Worm (Caenorhabditis elegans) whole organism, young adult: Measurements from ENCODE around the gene D2023.6.

ENCODE experiments used
- B0019.2 ChIP-seq: fragments of 200-800 bp; sonication (Bioruptor generic); conservative IDR thresholded peaks from 2 replicates; pipeline ENCODE4 v1.3.6; 2022; ENCODE audit warnings: missing genetic modification reagents, missing genetic modification characterization, missing compliant biosample characterization
- B0261.1 ChIP-seq: sonication (generic microtip); optimal IDR thresholded peaks from 2 replicates; lab custom pipeline; 2016; ENCODE audit warnings: mild to moderate bottlenecking, missing genetic modification characterization, moderate library complexity, missing compliant biosample characterization
- B0336.3 ChIP-seq: fragments of 200-800 bp; sonication (Bioruptor generic); IDR thresholded peaks from 2 replicates; pipeline ENCODE4 v1.3.6; 2022; ENCODE audit warnings: missing genetic modification characterization, missing compliant biosample characterization
- F10E7.11 ChIP-seq: sonication (generic microtip); optimal IDR thresholded peaks from 2 replicates; lab custom pipeline; 2017; ENCODE audit warnings: mild to moderate bottlenecking, missing genetic modification characterization, moderate library complexity, missing compliant biosample characterization
- F22D6.2 ChIP-seq: sonication (generic microtip); optimal IDR thresholded peaks from 2 replicates; lab custom pipeline; 2016; ENCODE audit warnings: mild to moderate bottlenecking, missing genetic modification characterization, missing compliant biosample characterization
- F23B12.7 ChIP-seq: sonication (generic microtip); optimal IDR thresholded peaks from 2 replicates; lab custom pipeline; 2017; ENCODE audit warnings: missing genetic modification characterization, mild to moderate bottlenecking, missing compliant biosample characterization, antibody characterized with exemption, moderate library complexity; ENCODE audit not compliant: insufficient read depth
- F39B2.1 ChIP-seq: fragments of 200-800 bp; sonication (Bioruptor generic); IDR thresholded peaks from 2 replicates; pipeline ENCODE4 v1.3.6; 2022; ENCODE audit warnings: missing genetic modification reagents, missing genetic modification characterization, missing compliant biosample characterization
- F49E8.2 ChIP-seq: sonication (generic microtip); optimal IDR thresholded peaks from 3 replicates; lab custom pipeline; 2017; ENCODE audit warnings: missing genetic modification characterization, mild to moderate bottlenecking, missing compliant biosample characterization, antibody characterized with exemption, moderate library complexity; ENCODE audit not compliant: insufficient read depth
- F55B11.4 ChIP-seq: sonication (generic microtip); optimal IDR thresholded peaks from 2 replicates; lab custom pipeline; 2016; ENCODE audit warnings: missing compliant biosample characterization, missing genetic modification characterization, borderline replicate concordance; ENCODE audit not compliant: insufficient read depth
- F57C9.4 ChIP-seq: sonication (generic microtip); optimal IDR thresholded peaks from 2 replicates; lab custom pipeline; 2017; ENCODE audit warnings: mild to moderate bottlenecking, missing genetic modification characterization, missing compliant biosample characterization
- K11D2.4 ChIP-seq: fragments of 200-800 bp; sonication (Bioruptor generic); IDR thresholded peaks from 2 replicates; pipeline ENCODE4 v1.3.6; 2022; ENCODE audit warnings: missing genetic modification reagents, missing genetic modification characterization, missing compliant biosample characterization
- K12H6.12 ChIP-seq: fragments of 200-800 bp; sonication (Bioruptor generic); optimal IDR thresholded peaks from 2 replicates; lab custom pipeline; 2018; ENCODE audit warnings: mild to moderate bottlenecking, missing genetic modification characterization, missing compliant biosample characterization
- Y53F4B.3 ChIP-seq: fragments of 200-800 bp; sonication (Bioruptor generic); IDR thresholded peaks from 2 replicates; pipeline ENCODE4 v1.3.6; 2022; ENCODE audit warnings: missing genetic modification reagents, missing genetic modification characterization, missing compliant biosample characterization
- Y67H2A.10 ChIP-seq: fragments of 200-800 bp; sonication (Bioruptor generic); conservative IDR thresholded peaks from 2 replicates; pipeline ENCODE4 v1.3.6; 2022; ENCODE audit warnings: missing genetic modification reagents, missing genetic modification characterization, missing compliant biosample characterization
- Y95B8A.8 ChIP-seq: fragments of 200-800 bp; sonication (Bioruptor generic); IDR thresholded peaks from 2 replicates; pipeline ENCODE4 v1.3.6; 2022; ENCODE audit warnings: missing genetic modification reagents, missing genetic modification characterization, missing compliant biosample characterization
- ama-1 ChIP-seq, 3 experiments: fragments of 150-350 bp in 1 of 3; sonication (generic microtip) in 2 of 3; optimal IDR thresholded peaks; 2 replicates each; lab custom pipeline; 2014 to 2018; ENCODE audit warnings: missing biosample characterization in 2 of 3, missing genetic modification characterization in 2 of 3, missing genetic modification reagents in 2 of 3
- attf-5 ChIP-seq: fragments of 200-800 bp; sonication (Bioruptor generic); optimal IDR thresholded peaks from 2 replicates; lab custom pipeline; 2018; ENCODE audit warnings: mild to moderate bottlenecking, missing genetic modification characterization, missing compliant biosample characterization
- bed-1 ChIP-seq: fragments of 200-800 bp; sonication (Bioruptor generic); IDR thresholded peaks from 2 replicates; pipeline ENCODE4 v1.3.6; 2022; ENCODE audit warnings: missing genetic modification reagents, missing genetic modification characterization, missing compliant biosample characterization
- ccch-3 ChIP-seq: fragments of 200-800 bp; sonication (Bioruptor generic); optimal IDR thresholded peaks from 2 replicates; lab custom pipeline; 2018; ENCODE audit warnings: mild to moderate bottlenecking, missing genetic modification characterization, missing compliant biosample characterization
- cebp-1 ChIP-seq, 2 experiments: fragments of 200-800 bp in 1 of 2; sonication (Bioruptor generic) in 1 of 2; sonication (generic microtip) in 1 of 2; IDR thresholded peaks in 1 of 2; optimal IDR thresholded peaks in 1 of 2; 2 replicates each; pipeline versions ENCODE4 v1.3.6 to Lab custom; 2017 to 2022; ENCODE audit warnings: missing compliant biosample characterization in 2 of 2, missing genetic modification characterization in 2 of 2, mild to moderate bottlenecking in 1 of 2, missing genetic modification reagents in 1 of 2, moderate library complexity in 1 of 2
- cebp-2 ChIP-seq: fragments of 200-800 bp; sonication (Bioruptor generic); IDR thresholded peaks from 2 replicates; pipeline ENCODE4 v1.3.6; 2022; ENCODE audit warnings: missing genetic modification characterization, missing compliant biosample characterization
- dpl-1 ChIP-seq: fragments of 150-350 bp; optimal IDR thresholded peaks from 2 replicates; lab custom pipeline; 2014; ENCODE audit warnings: missing biosample characterization, missing genetic modification reagents, missing genetic modification characterization
- egrh-3 ChIP-seq: fragments of 200-800 bp; sonication (Bioruptor generic); IDR thresholded peaks from 2 replicates; pipeline ENCODE4 v1.3.6; 2022; ENCODE audit warnings: missing genetic modification reagents, missing genetic modification characterization, missing compliant biosample characterization
- ets-4 ChIP-seq: fragments of 200-800 bp; sonication (Bioruptor generic); optimal IDR thresholded peaks from 2 replicates; lab custom pipeline; 2018; ENCODE audit warnings: mild to moderate bottlenecking, missing genetic modification characterization, missing compliant biosample characterization
- gei-17 ChIP-seq: fragments of 200-800 bp; sonication (Bioruptor generic); optimal IDR thresholded peaks from 2 replicates; lab custom pipeline; 2018; ENCODE audit warnings: mild to moderate bottlenecking, missing genetic modification characterization, missing compliant biosample characterization
- him-1 ChIP-seq: sonication (generic microtip); optimal IDR thresholded peaks from 2 replicates; lab custom pipeline; 2016; ENCODE audit warnings: missing genotype, missing genetic modification reagents, missing genetic modification characterization, missing compliant biosample characterization
- hrde-1 ChIP-seq: sonication (generic microtip); optimal IDR thresholded peaks from 2 replicates; lab custom pipeline; 2016; ENCODE audit warnings: missing genetic modification characterization, mild to moderate bottlenecking, missing compliant biosample characterization, moderate library complexity, missing genotype, missing genetic modification reagents, borderline replicate concordance
- hsf-1 ChIP-seq: fragments of 200-800 bp; sonication (Bioruptor generic); IDR thresholded peaks from 2 replicates; pipeline ENCODE4 v1.3.6; 2022; ENCODE audit warnings: missing genetic modification reagents, missing genetic modification characterization, missing compliant biosample characterization
- lin-26 ChIP-seq: fragments of 200-800 bp; sonication (Bioruptor generic); IDR thresholded peaks from 2 replicates; pipeline ENCODE4 v1.3.6; 2022; ENCODE audit warnings: missing genetic modification reagents, missing genetic modification characterization, missing compliant biosample characterization
- lin-40 ChIP-seq: sonication (generic microtip); optimal IDR thresholded peaks from 2 replicates; lab custom pipeline; 2016; ENCODE audit warnings: missing genetic modification characterization, mild to moderate bottlenecking, missing compliant biosample characterization, missing genotype, missing genetic modification reagents
- madf-6 ChIP-seq: fragments of 200-800 bp; sonication (Bioruptor generic); IDR thresholded peaks from 2 replicates; pipeline ENCODE4 v1.3.6; 2022; ENCODE audit warnings: missing genetic modification reagents, missing genetic modification characterization, missing compliant biosample characterization
- madf-8 ChIP-seq: fragments of 200-800 bp; sonication (Bioruptor generic); conservative IDR thresholded peaks from 2 replicates; pipeline ENCODE4 v1.3.6; 2022; ENCODE audit warnings: missing genetic modification reagents, missing genetic modification characterization, missing compliant biosample characterization
- mcd-1 ChIP-seq: fragments of 200-800 bp; sonication (Bioruptor generic); IDR thresholded peaks from 2 replicates; pipeline ENCODE4 v1.3.6; 2022; ENCODE audit warnings: missing genetic modification reagents, missing genetic modification characterization, missing compliant biosample characterization
- mel-28 ChIP-seq: sonication (generic microtip); optimal IDR thresholded peaks from 2 replicates; lab custom pipeline; 2016; ENCODE audit warnings: borderline replicate concordance, mild to moderate bottlenecking, missing genetic modification characterization, missing compliant biosample characterization
- nfya-2 ChIP-seq: fragments of 200-800 bp; sonication (Bioruptor generic); IDR thresholded peaks from 2 replicates; pipeline ENCODE4 v1.3.6; 2022; ENCODE audit warnings: missing genetic modification reagents, missing genetic modification characterization, missing compliant biosample characterization
- nhr-179 ChIP-seq: sonication (generic microtip); optimal IDR thresholded peaks from 2 replicates; lab custom pipeline; 2016; ENCODE audit warnings: mild to moderate bottlenecking, missing genetic modification characterization, missing compliant biosample characterization
- nhr-90 ChIP-seq: sonication (generic microtip); optimal IDR thresholded peaks from 2 replicates; lab custom pipeline; 2016; ENCODE audit warnings: missing genotype, mild to moderate bottlenecking, missing genetic modification characterization, missing compliant biosample characterization
- pbrm-1 ChIP-seq: fragments of 200-800 bp; sonication (Bioruptor generic); IDR thresholded peaks from 2 replicates; pipeline ENCODE4 v1.3.6; 2022; ENCODE audit warnings: missing genetic modification reagents, missing genetic modification characterization, missing compliant biosample characterization
- pha-4 ChIP-seq: fragments of 150-350 bp; sonication (generic microtip); optimal IDR thresholded peaks from 2 replicates; lab custom pipeline; 2014; ENCODE audit warnings: missing biosample characterization, missing genetic modification reagents, missing genetic modification characterization
- rpc-1 ChIP-seq, 2 experiments: fragments of 150-350 bp in 1 of 2; sonication (generic microtip) in 1 of 2; optimal IDR thresholded peaks; 2 replicates each; lab custom pipeline; 2014 to 2018; ENCODE audit warnings: missing biosample characterization in 1 of 2, missing genetic modification characterization in 1 of 2, missing genetic modification reagents in 1 of 2, missing genotype in 1 of 2
- snpc-1.1 ChIP-seq: sonication (generic microtip); optimal IDR thresholded peaks from 2 replicates; lab custom pipeline; 2017; ENCODE audit warnings: missing genetic modification characterization, mild to moderate bottlenecking, missing compliant biosample characterization, antibody characterized with exemption, moderate library complexity, missing genotype, missing genetic modification reagents; ENCODE audit not compliant: insufficient read depth
- sptf-2 ChIP-seq: fragments of 200-800 bp; sonication (Bioruptor generic); optimal IDR thresholded peaks from 2 replicates; lab custom pipeline; 2018; ENCODE audit warnings: mild to moderate bottlenecking, missing genetic modification characterization, missing compliant biosample characterization
- tbp1 ChIP-seq: fragments of 200-800 bp; sonication (Bioruptor generic); optimal IDR thresholded peaks from 2 replicates; lab custom pipeline; 2018; ENCODE audit warnings: mild to moderate bottlenecking, missing genetic modification characterization, missing compliant biosample characterization
- unc-62 ChIP-seq: fragments of 150-350 bp; optimal IDR thresholded peaks from 2 replicates; lab custom pipeline; 2014; ENCODE audit warnings: missing biosample characterization, missing genetic modification reagents, missing genetic modification characterization
- xnd-1 ChIP-seq: sonication (generic microtip); optimal IDR thresholded peaks from 2 replicates; lab custom pipeline; 2016; ENCODE audit warnings: missing genotype, missing genetic modification reagents, missing genetic modification characterization, missing compliant biosample characterization
- zim-3 ChIP-seq: sonication (generic microtip); optimal IDR thresholded peaks from 2 replicates; lab custom pipeline; 2017; ENCODE audit warnings: mild to moderate bottlenecking, missing genetic modification characterization, moderate library complexity, missing compliant biosample characterization
- ztf-6 ChIP-seq: fragments of 200-800 bp; sonication (Bioruptor generic); IDR thresholded peaks from 2 replicates; pipeline ENCODE4 v1.3.6; 2022; ENCODE audit warnings: missing genetic modification reagents, missing genetic modification characterization, missing compliant biosample characterization

D2023.6 gene

DNA sequence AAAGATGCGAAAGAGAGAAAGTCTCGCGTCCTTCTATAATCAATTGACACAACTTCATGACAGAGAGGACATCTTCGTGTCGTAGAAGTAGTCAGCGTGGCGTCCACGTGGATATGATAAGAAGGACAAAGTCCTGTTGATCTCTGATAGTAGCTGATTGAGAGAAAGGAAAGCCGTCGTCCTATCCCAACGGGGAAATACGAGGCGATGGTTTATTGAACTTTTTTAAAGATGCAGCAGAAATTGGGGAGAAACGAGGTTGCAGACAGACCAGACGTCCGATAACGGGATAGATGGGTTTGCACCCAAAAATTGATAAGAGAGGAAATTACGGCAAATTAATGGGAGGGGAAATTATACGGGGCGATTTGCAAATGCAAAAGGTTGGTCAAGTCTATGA, 24.6 kb upstream of the D2023.6 start (continued):
- TF ChIP-seq nhr-90 (tag; lab: Kevin White, UChicago) (no peak), F39B2.1 (GFP tag; lab: Robert Waterston, UW) (no peak), rpc-1 (optimal IDR thresholded peaks at IDR 0.05; lab: Kevin White, UChicago) (no peak), rpc-1 (tag; optimal IDR thresholded peaks at IDR 0.05; lab: Kevin White, UChicago) (no peak), nhr-179 (tag; lab: Kevin White, UChicago) (no peak), F55B11.4 (tag; lab: Kevin White, UChicago) (no peak), pbrm-1 (GFP tag; lab: Robert Waterston, UW) (no peak), him-1 (tag; lab: Kevin White, UChicago) (no peak), F57C9.4 (tag; lab: Kevin White, UChicago) (no peak), lin-26 (GFP tag; lab: Robert Waterston, UW) (peak; percentile 58; the same call in 1 of the 2 replicates), nfya-2 (GFP tag; lab: Robert Waterston, UW) (no peak), lin-40 (tag; lab: Kevin White, UChicago) (peak; percentile 76), K12H6.12 (tag; lab: Kevin White, UChicago) (no peak), Y95B8A.8 (GFP tag; lab: Robert Waterston, UW) (no peak), zim-3 (tag; lab: Kevin White, UChicago) (no peak), dpl-1 (GFP tag; lab: Kevin White, UChicago) (no peak), unc-62 (no peak), hsf-1 (no peak), hrde-1 (no peak), mcd-1 (GFP tag; lab: Robert Waterston, UW) (no peak), F10E7.11 (tag; lab: Kevin White, UChicago) (no peak), F23B12.7 (no peak), ztf-6 (GFP tag; lab: Robert Waterston, UW) (no peak), ama-1 (optimal IDR thresholded peaks at IDR 0.05; lab: Kevin White, UChicago) (no peak), ama-1 (GFP tag; optimal IDR thresholded peaks at IDR 0.05; lab: Kevin White, UChicago) (no peak), F49E8.2 (tag; lab: Kevin White, UChicago) (no peak), K11D2.4 (GFP tag; lab: Robert Waterston, UW) (peak; percentile 49; the same call in 1 of the 2 replicates), Y67H2A.10 (GFP tag; lab: Robert Waterston, UW) (no peak), B0019.2 (GFP tag; lab: Robert Waterston, UW) (no peak), attf-5 (GFP tag; lab: Kevin White, UChicago) (no peak), tbp1 (GFP tag; lab: Kevin White, UChicago) (peak; percentile 15), B0261.1 (tag; lab: Kevin White, UChicago) (no peak), cebp-2 (GFP tag; lab: Robert Waterston, UW) (no peak), madf-8 (no peak), B0336.3 (GFP tag; lab: Robert Waterston, UW) (no peak), F22D6.2 (tag; lab: Kevin White, UChicago) (peak; percentile 4), madf-6 (GFP tag; lab: Robert Waterston, UW) (no peak), pha-4 (no peak), egrh-3 (GFP tag; lab: Robert Waterston, UW) (no peak), xnd-1 (tag; lab: Kevin White, UChicago) (no peak), cebp-1 (GFP tag; IDR thresholded peaks at IDR 0.05; lab: Robert Waterston, UW) (no peak), cebp-1 (tag; optimal IDR thresholded peaks at IDR 0.05; lab: Kevin White, UChicago) (peak; percentile 28), gei-17 (GFP tag; lab: Kevin White, UChicago) (no peak), ets-4 (GFP tag; lab: Kevin White, UChicago) (no peak), bed-1 (GFP tag; lab: Robert Waterston, UW) (no peak), sptf-2 (GFP tag; lab: Kevin White, UChicago) (no peak), mel-28 (tag; lab: Kevin White, UChicago) (no peak), snpc-1.1 (tag; lab: Kevin White, UChicago) (no peak), Y53F4B.3 (GFP tag; lab: Robert Waterston, UW) (no peak), ccch-3 (GFP tag; lab: Kevin White, UChicago) (no peak)
